Fruit fly (Drosophila melanogaster): ENCODE measurements around the gene CG10366.

The CG10366 gene

dm6 chr2L:19574959-19575625, 8.9 kb upstream of the CG10366 start:
- peak; percentile 88 for TF ChIP-seq EcR (GFP tag; optimal IDR thresholded peaks at IDR 0.05)
- no peak for TF ChIP-seq Snoo (tag; optimal IDR thresholded peaks at IDR 0.05)
- peak; percentile 40; the same call in 1 of the 3 replicates for TF ChIP-seq fd96Ca (GFP tag; IDR thresholded peaks at IDR 0.05)

- TF ChIP-seq Pif1A (GFP tag; optimal IDR thresholded peaks at IDR 0.05) (peak; percentile 96), CG32121 (GFP tag; IDR thresholded peaks at IDR 0.05) (peak; percentile 91), CG14655 (GFP tag; optimal IDR thresholded peaks at IDR 0.05) (peak; percentile 99), CG4496 (GFP tag; IDR thresholded peaks at IDR 0.05) (peak; percentile 92), Snoo (tag; optimal IDR thresholded peaks at IDR 0.05) (peak; percentile 93), gl (tag; optimal IDR thresholded peaks at IDR 0.05) (peak; percentile 86), fd96Ca (GFP tag; IDR thresholded peaks at IDR 0.05) (peak; percentile 95), CG13204 (GFP tag; optimal IDR thresholded peaks at IDR 0.05) (peak; percentile 91), CG34367 (tag; optimal IDR thresholded peaks at IDR 0.05) (peak; percentile 96), Pif1B (GFP tag; optimal IDR thresholded peaks at IDR 0.05) (peak; percentile 93), CG12605 (GFP tag; IDR thresholded peaks at IDR 0.05) (peak; percentile 82), rn (GFP tag; IDR thresholded peaks at IDR 0.05) (peak; percentile 83), CG8301 (tag; optimal IDR thresholded peaks at IDR 0.05) (peak; percentile 98), CG9948 (tag; optimal IDR thresholded peaks at IDR 0.05) (peak; percentile 98), CG8159 (tag; optimal IDR thresholded peaks at IDR 0.05) (peak; percentile 97), Ets98B (GFP tag; IDR thresholded peaks at IDR 0.05) (peak; percentile 88), CG15710 (tag; optimal IDR thresholded peaks at IDR 0.05) (peak; percentile 95), CG17806 (tag; optimal IDR thresholded peaks at IDR 0.05) (peak; percentile 95), CG10348 (GFP tag; IDR thresholded peaks at IDR 0.05) (peak; percentile 85), D1 (tag; optimal IDR thresholded peaks at IDR 0.05) (peak; percentile 94), EcR (GFP tag; optimal IDR thresholded peaks at IDR 0.05) (peak; percentile 43)
Measured at dm6 chr2L:19575626-19576298, 8.3 kb upstream of the CG10366 start.

dm6 chr2L:19576299-19576971, 7.6 kb upstream of the CG10366 start:
- no peak for TF ChIP-seq Snoo (tag; optimal IDR thresholded peaks at IDR 0.05)
- TF ChIP-seq gl (tag; optimal IDR thresholded peaks at IDR 0.05) = no peak
- TF ChIP-seq Ets98B (GFP tag; IDR thresholded peaks at IDR 0.05) = peak; percentile 8; the same call in 1 of the 2 replicates
- peak; percentile 6 for TF ChIP-seq CG8159 (tag; optimal IDR thresholded peaks at IDR 0.05)
- peak; percentile 15 for TF ChIP-seq CG34367 (tag; optimal IDR thresholded peaks at IDR 0.05)
- TF ChIP-seq EcR (GFP tag; optimal IDR thresholded peaks at IDR 0.05) = no peak
- TF ChIP-seq Pif1A (GFP tag; optimal IDR thresholded peaks at IDR 0.05) = no peak
- no peak for TF ChIP-seq CG9948 (tag; optimal IDR thresholded peaks at IDR 0.05)
- TF ChIP-seq rn (GFP tag; IDR thresholded peaks at IDR 0.05) = no peak
- no peak for TF ChIP-seq CG13204 (GFP tag; optimal IDR thresholded peaks at IDR 0.05)
- no peak for TF ChIP-seq CG15710 (tag; optimal IDR thresholded peaks at IDR 0.05)
- TF ChIP-seq fd96Ca (GFP tag; IDR thresholded peaks at IDR 0.05) = 0 out of 3 replicates have a peak, but pooled peaks have one; percentile 19
- TF ChIP-seq CG32121 (GFP tag; IDR thresholded peaks at IDR 0.05) = peak; percentile 12
- 0 out of 2 replicates have a peak, but pooled peaks have one; percentile 18 for TF ChIP-seq CG12605 (GFP tag; IDR thresholded peaks at IDR 0.05)
- TF ChIP-seq CG8301 (tag; optimal IDR thresholded peaks at IDR 0.05) = no peak
- no peak for TF ChIP-seq CG10348 (GFP tag; IDR thresholded peaks at IDR 0.05)

dm6 chr2L:19577187-19577765, 6.8 kb upstream of the CG10366 start, which contains the start of the genes spi and msb1l:
TSS of gene spi (minus strand) at chr2L:19577315.
TSS of gene msb1l (plus strand) at chr2L:19577701.
- no peak for TF ChIP-seq CG9948 (tag; optimal IDR thresholded peaks at IDR 0.05)
- TF ChIP-seq CG8159 (tag; optimal IDR thresholded peaks at IDR 0.05) = peak; percentile 5
- peak; percentile 41 for TF ChIP-seq CG15710 (tag; optimal IDR thresholded peaks at IDR 0.05)
- TF ChIP-seq EcR (GFP tag; optimal IDR thresholded peaks at IDR 0.05) = no peak
- no peak for TF ChIP-seq CG34367 (tag; optimal IDR thresholded peaks at IDR 0.05)
- TF ChIP-seq CG17806 (tag; optimal IDR thresholded peaks at IDR 0.05) = no peak
- no peak for TF ChIP-seq CG8301 (tag; optimal IDR thresholded peaks at IDR 0.05)
- TF ChIP-seq CG32121 (GFP tag; IDR thresholded peaks at IDR 0.05) = no peak

DNA sequence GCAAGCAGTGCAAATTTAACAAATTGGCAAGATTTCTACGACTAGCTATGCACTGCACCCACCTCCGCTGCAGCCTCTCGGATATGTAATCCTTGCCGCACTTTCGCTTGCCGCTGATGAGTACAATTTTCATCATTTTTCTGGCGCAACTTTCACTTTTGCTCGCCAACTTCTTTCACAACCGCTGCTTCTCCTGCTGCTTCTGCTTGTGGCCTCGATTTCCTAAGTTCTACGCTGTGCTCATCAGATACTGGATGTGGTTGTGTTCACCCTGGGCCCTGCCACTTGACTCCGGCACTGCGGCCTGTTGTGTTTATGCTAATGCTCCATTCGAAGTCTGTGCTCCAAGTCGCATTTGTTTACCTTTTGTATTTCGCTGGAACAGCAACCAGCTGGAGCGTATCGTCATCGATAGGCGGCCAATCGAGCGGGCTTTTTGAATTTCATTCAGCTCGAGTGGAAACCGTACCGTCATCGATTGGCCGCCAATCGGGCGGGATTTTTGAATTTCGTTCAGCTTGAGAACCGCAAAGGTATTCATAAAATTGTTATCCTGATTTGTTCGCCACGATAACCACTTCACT, 3.9 kb upstream of the CG10366 start, which contains the start of gene Pmvk:
Pmvk (minus strand) TSS at position 357 of the 584 bp plus-strand sequence.
- TF ChIP-seq CG12605 (GFP tag; IDR thresholded peaks at IDR 0.05) = no peak
- peak; percentile 31 for TF ChIP-seq CG8301 (tag; optimal IDR thresholded peaks at IDR 0.05)
